Worm (Caenorhabditis elegans): Measurements from ENCODE around the gene K10F12.7.

The K10F12.7 gene

ce11 chrIII:348465-348864 lies 33.9 kb downstream of the K10F12.7 start:
- TF ChIP-seq flt-1 (GFP tag; IDR thresholded peaks at IDR 0.05) (no peak), tab-1 (GFP tag; IDR thresholded peaks at IDR 0.05) (no peak), ztf-23 (GFP tag; IDR thresholded peaks at IDR 0.05) (no peak), med-1 (GFP tag; optimal IDR thresholded peaks at IDR 0.05; ENCODE audit: insufficient read depth) (no peak), T22C8.4 (GFP tag; IDR thresholded peaks at IDR 0.05) (no peak), ztf-29 (GFP tag; IDR thresholded peaks at IDR 0.05) (no peak), klf-2 (GFP tag; conservative IDR thresholded peaks at IDR 0.05) (no peak), cog-1 (tag; optimal IDR thresholded peaks at IDR 0.05) (no peak), ref-1 (GFP tag; conservative IDR thresholded peaks at IDR 0.05) (no peak)

- TF ChIP-seq ref-1 (GFP tag; conservative IDR thresholded peaks at IDR 0.05) (no peak), ztf-23 (GFP tag; IDR thresholded peaks at IDR 0.05) (no peak), flt-1 (GFP tag; IDR thresholded peaks at IDR 0.05) (no peak), tab-1 (GFP tag; IDR thresholded peaks at IDR 0.05) (no peak), med-1 (GFP tag; optimal IDR thresholded peaks at IDR 0.05; ENCODE audit: insufficient read depth) (no peak), cog-1 (tag; optimal IDR thresholded peaks at IDR 0.05) (no peak), klf-2 (GFP tag; conservative IDR thresholded peaks at IDR 0.05) (no peak), ztf-29 (GFP tag; IDR thresholded peaks at IDR 0.05) (no peak), T22C8.4 (GFP tag; IDR thresholded peaks at IDR 0.05) (no peak)
Measured at ce11 chrIII:347351-347750, 35.0 kb downstream of the K10F12.7 start.

ce11 chrIII:346942-347341 lies 35.4 kb downstream of the K10F12.7 start:
- TF ChIP-seq cog-1 (tag; optimal IDR thresholded peaks at IDR 0.05) (no peak), ref-1 (GFP tag; conservative IDR thresholded peaks at IDR 0.05) (no peak), ztf-23 (GFP tag; IDR thresholded peaks at IDR 0.05) (no peak), med-1 (GFP tag; optimal IDR thresholded peaks at IDR 0.05; ENCODE audit: insufficient read depth) (no peak), tab-1 (GFP tag; IDR thresholded peaks at IDR 0.05) (no peak), flt-1 (GFP tag; IDR thresholded peaks at IDR 0.05) (no peak), klf-2 (GFP tag; conservative IDR thresholded peaks at IDR 0.05) (no peak), T22C8.4 (GFP tag; IDR thresholded peaks at IDR 0.05) (no peak), ztf-29 (GFP tag; IDR thresholded peaks at IDR 0.05) (no peak)

ce11 chrIII:345503-345902 lies 36.9 kb downstream of the K10F12.7 start:
- peak; percentile 54; the same call in 1 of the 2 replicates for TF ChIP-seq flt-1 (GFP tag; IDR thresholded peaks at IDR 0.05)
- TF ChIP-seq T22C8.4 (GFP tag; IDR thresholded peaks at IDR 0.05): no peak
- TF ChIP-seq tab-1 (GFP tag; IDR thresholded peaks at IDR 0.05): 0 out of 2 replicates have a peak, but pooled peaks have one; percentile 60

DNA sequence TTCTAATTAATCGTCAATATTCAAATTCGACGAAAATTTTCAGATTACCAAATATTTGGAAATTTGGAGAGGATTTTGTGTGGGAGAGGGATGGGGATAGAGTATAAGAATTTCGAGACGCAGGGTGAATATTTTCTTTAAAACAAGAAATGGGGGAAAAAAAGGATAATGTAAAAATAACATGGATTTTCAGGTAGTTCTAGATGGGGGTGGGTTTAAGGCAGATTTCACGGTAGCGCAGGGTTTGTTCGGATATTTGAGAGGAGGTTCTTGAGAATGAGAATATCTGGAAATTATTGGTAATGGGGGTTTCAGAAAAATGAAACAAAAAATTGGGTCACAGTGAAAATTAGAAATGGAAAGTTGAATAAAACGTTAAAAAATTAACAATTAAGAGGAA lies 38.0 kb downstream of the K10F12.7 start:
- TF ChIP-seq T22C8.4 (GFP tag; IDR thresholded peaks at IDR 0.05) (no peak), cog-1 (tag; optimal IDR thresholded peaks at IDR 0.05) (no peak)

ce11 chrIII:343346-344220 lies 38.8 kb downstream of the K10F12.7 start:
- TF ChIP-seq flt-1 (GFP tag; IDR thresholded peaks at IDR 0.05) (no peak; the same call in 1 of the 2 replicates), cog-1 (tag; optimal IDR thresholded peaks at IDR 0.05) (no peak), klf-2 (GFP tag; conservative IDR thresholded peaks at IDR 0.05) (no peak), ref-1 (GFP tag; conservative IDR thresholded peaks at IDR 0.05) (no peak), med-1 (GFP tag; optimal IDR thresholded peaks at IDR 0.05; ENCODE audit: insufficient read depth) (no peak), ztf-29 (GFP tag; IDR thresholded peaks at IDR 0.05) (no peak), tab-1 (GFP tag; IDR thresholded peaks at IDR 0.05) (no peak), ztf-23 (GFP tag; IDR thresholded peaks at IDR 0.05) (no peak), T22C8.4 (GFP tag; IDR thresholded peaks at IDR 0.05) (no peak)

- no peak for TF ChIP-seq klf-2 (GFP tag; conservative IDR thresholded peaks at IDR 0.05)
- TF ChIP-seq ztf-29 (GFP tag; IDR thresholded peaks at IDR 0.05): no peak
- no peak for TF ChIP-seq ref-1 (GFP tag; conservative IDR thresholded peaks at IDR 0.05)
- no peak for TF ChIP-seq cog-1 (tag; optimal IDR thresholded peaks at IDR 0.05)
- no peak for TF ChIP-seq med-1 (GFP tag; optimal IDR thresholded peaks at IDR 0.05; ENCODE audit: insufficient read depth)
- no peak for TF ChIP-seq T22C8.4 (GFP tag; IDR thresholded peaks at IDR 0.05)
- TF ChIP-seq tab-1 (GFP tag; IDR thresholded peaks at IDR 0.05): no peak
- TF ChIP-seq flt-1 (GFP tag; IDR thresholded peaks at IDR 0.05): no peak
- no peak for TF ChIP-seq ztf-23 (GFP tag; IDR thresholded peaks at IDR 0.05)
Measured at ce11 chrIII:343141-343345, 39.3 kb downstream of the K10F12.7 start, which contains the start of gene Y50D7A.8. TSS of gene Y50D7A.8 (minus strand) at chrIII:343241.
